Fruit fly (Drosophila melanogaster): Measurements from ENCODE around the gene CG32260.

- no peak for TF ChIP-seq usp (GFP tag; optimal IDR thresholded peaks at IDR 0.05)
- TF ChIP-seq psq (optimal IDR thresholded peaks at IDR 0.05), result no peak
- TF ChIP-seq pan (optimal IDR thresholded peaks at IDR 0.05), result no peak
Observed at dm6 chr3L:4110212-4110611, 32.0 kb upstream of the CG32260 start.

All from whole organism.